Fruit fly (Drosophila melanogaster) Kc167 (cell line): ENCODE results near the gene nerfin-1.

Source experiments
- Myc ChIP-seq: fragments of >200 bp; optimal IDR thresholded peaks from 2 replicates; lab custom pipeline; 2017; ENCODE audit warnings: missing external identifiers
- psq ChIP-seq: fragments of >200 bp; optimal IDR thresholded peaks from 2 replicates; lab custom pipeline; 2017; ENCODE audit warnings: missing external identifiers
- ttk ChIP-seq: sonication (Bioruptor generic); optimal IDR thresholded peaks from 2 replicates; lab custom pipeline; 2017; ENCODE audit warnings: missing external identifiers

- TF ChIP-seq ttk (lab: Kevin White, UChicago) (no peak), Myc (lab: Kevin White, UChicago) (no peak), psq (no peak)
Measured at dm6 chr3L:959869-960378, 51.0 kb downstream of the nerfin-1 start.
